Worm (Caenorhabditis elegans): ENCODE measurements around the gene qars-1.

qars-1 gene

DNA sequence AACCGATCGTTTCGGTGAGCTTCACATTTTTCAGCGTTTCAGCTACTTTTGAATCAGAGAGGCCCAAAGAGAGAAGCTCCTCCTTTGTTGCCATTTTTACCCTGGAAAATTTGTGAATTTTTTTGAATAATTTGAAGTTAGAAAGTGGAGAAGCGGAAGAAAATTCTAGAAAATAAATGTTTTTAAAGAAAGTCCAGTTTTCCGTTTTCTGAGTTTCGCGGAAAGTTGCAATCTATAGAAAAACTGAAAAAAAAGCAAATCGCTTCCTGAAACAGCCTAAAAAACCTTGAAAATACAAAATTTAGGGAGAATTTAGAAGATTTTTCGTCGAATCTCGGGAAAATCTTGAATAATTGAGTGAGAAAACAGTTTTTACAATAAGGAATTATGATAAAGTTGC, at the start of gene qars-1:
TSS of gene qars-1 (minus strand) at position 101 of the 400 bp plus-strand sequence.
- TF ChIP-seq unc-62 (GFP tag; optimal IDR thresholded peaks at IDR 0.05) = no peak

DNA sequence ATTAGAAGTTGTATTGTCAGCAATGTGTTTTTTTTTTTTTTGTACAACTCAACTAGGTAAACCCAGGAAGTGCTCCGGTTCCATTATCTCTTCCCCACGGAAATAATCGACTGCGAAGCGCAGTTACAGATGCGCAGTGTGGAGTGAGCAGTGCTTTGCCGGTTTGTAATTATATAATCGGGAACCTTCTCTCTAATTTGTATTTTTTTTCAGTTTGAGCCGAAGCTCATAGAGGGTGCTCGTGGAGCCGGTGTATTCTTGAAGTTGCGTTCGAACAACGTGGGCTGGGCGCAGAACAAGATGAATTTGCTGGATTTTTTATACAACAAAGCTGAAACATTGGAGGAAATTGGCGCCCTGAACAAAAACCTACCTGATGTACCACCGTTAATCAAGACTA, 45.0 kb upstream of the qars-1 start, which contains the start of gene Y41E3.13:
TSS of gene Y41E3.13 (plus strand) at position 301 of the 400 bp plus-strand sequence.
- TF ChIP-seq unc-62 (GFP tag; optimal IDR thresholded peaks at IDR 0.05) = no peak

DNA sequence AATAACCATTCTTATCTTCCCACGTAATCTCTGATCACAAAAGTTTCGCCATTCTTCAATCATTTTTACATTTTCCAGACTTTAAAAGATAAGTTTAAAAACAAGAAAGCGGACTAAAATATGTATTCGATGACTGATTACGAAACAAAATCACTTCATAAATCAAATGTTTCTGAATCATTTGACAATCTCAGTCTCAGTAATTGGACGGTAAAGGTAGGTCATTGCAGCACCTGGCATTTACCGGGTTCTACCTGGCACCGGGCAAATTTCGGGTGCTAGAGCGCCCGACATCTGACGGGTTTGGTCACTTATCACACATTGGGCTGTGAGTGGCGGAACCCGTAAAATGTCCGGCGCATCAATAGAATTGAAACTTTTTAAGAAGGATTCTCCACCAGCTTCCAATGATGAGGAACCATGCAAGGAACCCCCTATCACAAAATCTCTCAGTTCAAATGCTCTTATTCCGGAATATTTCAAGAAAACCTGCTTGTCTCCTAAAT, 43.2 kb upstream of the qars-1 start, which contains the start of gene Y41E3.19:
TSS of gene Y41E3.19 (plus strand) at position 51 of the 506 bp plus-strand sequence.
- no peak for TF ChIP-seq unc-62 (GFP tag; optimal IDR thresholded peaks at IDR 0.05)

DNA sequence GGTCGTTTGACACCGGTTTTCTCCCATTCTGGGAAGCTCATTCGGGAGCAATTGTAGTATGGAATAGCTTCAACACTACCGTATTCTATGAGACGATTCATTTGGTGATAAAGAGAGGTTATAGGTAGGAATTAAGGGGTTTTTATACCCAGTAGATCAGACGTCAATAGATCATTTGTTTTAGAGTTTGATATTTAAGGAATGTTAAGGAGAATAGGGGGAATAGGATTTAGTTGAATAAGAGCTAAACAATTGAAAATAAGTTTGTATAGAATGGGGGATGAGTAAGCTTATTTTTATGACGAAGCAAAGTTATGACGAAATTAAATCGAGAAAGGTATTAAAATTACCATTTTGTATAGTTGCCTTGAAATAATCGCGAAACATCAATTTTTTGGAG, 40.3 kb upstream of the qars-1 start, which contains the start of gene srt-47:
TSS of gene srt-47 (minus strand) at position 101 of the 400 bp plus-strand sequence.
- no peak for TF ChIP-seq unc-62 (GFP tag; optimal IDR thresholded peaks at IDR 0.05)

DNA sequence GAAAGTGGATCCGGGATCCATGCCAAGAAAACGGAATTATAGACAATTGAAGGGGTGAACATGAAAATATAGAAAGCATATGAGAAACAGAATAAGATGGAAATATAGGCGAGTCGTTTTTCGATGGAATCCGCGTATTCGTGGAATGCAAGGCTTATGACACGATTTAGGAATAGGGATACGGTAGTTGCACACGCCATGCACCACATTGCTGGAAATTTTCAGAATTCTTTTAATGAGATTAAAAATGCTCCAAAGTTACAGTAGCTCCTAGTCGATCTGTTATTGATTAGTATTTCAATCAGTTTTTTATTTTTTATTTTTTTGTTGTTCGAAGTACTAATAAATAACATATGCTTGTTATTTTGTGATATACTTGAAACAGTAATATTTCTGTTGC, 38.1 kb upstream of the qars-1 start:
- no peak for TF ChIP-seq unc-62 (GFP tag; optimal IDR thresholded peaks at IDR 0.05)

DNA sequence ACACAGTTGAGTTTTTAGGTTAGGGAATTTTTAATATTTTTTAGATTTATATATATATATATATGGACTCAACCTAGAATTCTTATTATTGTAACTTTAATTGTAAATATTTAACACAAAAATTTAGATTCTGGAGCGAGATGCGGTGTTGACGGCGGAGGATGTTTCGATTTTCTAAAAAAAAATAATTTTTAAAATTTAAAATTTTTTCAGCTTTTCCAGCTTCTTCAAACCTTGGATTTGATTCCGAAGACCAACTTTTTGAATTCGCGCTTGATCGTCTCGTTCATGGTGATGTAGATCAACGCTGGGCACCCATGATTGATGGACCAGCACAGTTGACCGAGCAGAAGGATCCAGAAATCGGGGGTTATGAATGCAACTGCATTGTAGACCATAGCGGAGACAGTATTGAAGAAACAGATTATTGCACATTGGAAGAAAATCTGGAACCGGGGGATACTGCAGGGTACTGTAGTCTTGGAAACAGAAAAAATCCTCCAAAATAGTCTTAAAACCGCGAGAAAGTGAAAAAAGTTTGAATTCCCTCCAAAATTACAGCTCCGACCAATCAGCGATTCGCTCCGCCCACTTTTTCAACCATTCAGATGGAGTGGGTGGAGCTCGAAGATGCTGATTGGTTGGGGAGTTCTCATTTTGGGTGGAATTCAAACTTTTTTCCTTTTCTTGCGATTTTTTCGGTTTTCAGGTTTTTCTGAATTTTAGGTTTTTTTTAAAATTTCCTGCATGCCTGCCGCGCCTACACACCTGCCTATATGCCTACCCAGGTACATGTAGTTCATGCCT, 36.5 kb upstream of the qars-1 start:
- TF ChIP-seq unc-62 (GFP tag; optimal IDR thresholded peaks at IDR 0.05) = no peak

DNA sequence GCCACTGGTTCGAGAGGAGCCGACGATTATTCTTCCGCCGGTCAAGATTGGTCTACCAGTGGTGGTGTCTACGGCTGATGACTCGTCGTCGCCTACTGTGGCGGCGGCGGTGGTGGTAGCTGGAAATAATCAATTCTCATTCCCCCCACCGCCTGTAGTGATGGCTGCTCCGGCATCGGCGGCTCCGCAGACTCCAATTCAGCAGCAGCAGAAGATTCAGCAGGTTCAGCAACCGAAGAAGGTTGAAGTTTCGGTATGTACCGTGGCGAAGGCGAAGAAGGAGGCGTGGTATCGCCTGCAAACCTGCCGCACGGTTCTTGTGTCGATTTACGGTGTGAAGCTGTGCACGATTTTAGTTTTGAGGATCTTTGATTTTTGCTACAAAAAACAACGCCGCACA, 33.2 kb upstream of the qars-1 start:
- no peak for TF ChIP-seq unc-62 (GFP tag; optimal IDR thresholded peaks at IDR 0.05)

DNA sequence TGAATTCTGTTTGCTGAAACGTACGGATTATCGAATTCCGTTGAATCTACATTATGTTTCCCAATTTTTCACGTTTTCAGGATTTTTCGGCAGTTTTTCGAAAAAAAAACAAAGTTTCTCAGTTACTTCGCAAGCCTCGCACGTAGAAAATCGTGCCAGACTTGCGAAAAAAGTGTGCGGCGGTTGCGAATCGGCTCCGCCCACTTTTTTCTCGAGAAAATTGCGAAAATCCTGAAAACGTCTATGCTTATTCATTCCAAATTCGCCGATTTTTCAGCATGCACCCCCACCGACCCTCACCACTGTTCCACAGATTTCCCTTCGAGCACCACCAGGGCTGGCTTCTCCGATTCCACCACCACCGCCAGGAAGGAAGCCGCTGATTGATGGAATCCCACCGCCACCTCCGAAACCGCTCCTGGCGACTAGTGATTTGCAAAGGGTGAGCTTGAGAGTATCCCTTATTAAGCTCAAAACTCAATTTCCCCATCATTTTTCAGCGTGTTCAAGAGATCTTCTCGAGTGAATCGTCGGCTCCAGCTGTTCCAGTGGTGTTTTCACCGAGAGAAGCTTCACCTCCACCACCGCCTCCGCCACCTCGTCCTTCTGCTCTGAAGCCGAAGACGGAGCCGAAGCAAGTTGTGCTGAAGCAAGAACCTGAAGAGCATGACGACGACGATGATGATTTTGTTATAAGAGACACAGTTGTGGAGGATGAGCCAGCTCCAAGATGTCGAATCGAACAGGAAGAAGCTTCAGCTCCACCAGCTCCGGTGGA, 29.4 kb upstream of the qars-1 start:
- no peak for TF ChIP-seq unc-62 (GFP tag; optimal IDR thresholded peaks at IDR 0.05)

DNA sequence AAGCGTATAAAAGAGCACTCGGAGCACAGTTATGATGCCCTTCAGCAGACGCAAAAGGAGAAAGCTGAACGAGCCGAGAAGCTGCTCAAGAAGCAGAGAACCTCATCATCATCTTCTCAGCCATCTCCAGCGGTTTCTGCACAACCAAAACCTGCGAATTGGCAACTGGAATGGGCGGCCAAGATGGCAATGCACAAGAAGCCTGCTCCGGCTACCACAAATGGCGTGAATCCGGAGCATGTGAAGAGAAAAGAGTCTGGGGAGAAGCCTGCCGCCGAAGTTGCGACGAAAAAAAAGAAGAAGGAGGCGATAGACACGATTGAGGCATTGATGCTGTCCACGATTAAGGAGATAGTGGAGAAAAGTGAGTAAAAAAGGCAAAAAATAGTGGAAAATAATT, 28.1 kb upstream of the qars-1 start:
- TF ChIP-seq unc-62 (GFP tag; optimal IDR thresholded peaks at IDR 0.05) = no peak

DNA sequence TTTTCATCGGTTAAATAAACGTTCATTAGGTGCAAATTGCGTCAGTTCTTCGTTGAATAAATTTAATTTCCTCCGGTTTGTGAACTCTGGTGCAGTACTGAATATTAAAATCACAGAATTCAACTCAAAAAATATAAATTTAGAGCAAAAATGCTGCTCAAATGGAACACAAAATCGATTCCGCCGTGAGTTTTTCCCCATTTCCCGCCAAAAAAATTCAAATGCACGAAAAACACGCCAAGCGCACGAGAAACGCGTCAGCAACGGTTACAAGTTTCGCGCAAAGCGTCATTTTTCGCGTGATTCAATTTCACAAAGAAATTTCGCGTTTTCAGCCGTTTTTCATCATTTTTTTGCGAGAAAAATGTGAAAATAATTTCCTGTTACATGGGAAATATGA, 26.5 kb upstream of the qars-1 start, which contains the start of gene hrpu-1:
TSS of gene hrpu-1 (plus strand) at position 140 of the 400 bp plus-strand sequence.
- TF ChIP-seq unc-62 (GFP tag; optimal IDR thresholded peaks at IDR 0.05) = no peak

DNA sequence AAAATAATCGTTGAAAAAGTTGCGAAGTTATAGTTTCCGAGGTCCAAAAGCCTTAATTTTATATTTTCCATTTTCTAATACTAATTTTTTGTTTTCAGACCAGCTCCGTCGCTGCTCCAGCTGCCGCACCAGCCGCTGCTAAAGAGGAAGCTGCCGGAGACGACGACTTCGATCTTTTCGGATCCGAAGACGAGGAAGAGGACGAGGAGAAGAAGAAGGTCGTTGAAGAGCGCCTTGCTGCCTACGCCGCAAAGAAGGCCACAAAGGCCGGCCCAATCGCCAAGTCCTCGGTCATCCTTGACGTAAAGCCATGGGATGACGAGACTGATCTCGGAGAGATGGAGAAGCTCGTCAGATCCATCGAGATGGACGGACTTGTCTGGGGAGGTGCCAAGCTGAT, 25.8 kb upstream of the qars-1 start:
- TF ChIP-seq unc-62 (GFP tag; optimal IDR thresholded peaks at IDR 0.05) = no peak

DNA sequence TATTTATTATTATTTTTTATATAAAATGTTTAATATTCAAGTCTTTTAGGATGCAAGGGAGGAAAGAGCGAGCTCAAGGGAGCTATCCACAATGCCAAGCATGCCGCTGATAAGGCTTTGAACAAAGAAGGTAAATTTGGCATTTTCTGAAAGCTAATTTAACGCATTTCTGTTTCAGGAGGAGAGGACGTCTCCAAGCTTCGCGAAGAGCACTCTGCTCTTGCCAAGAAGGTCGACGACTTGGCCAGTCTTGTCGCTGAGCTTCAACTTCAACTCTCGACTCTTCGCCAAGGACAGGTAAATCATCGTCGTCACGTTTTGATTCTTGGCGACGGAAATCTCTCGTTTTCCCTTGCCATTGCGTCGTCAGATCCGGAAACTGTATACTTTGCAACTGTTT, 24.5 kb upstream of the qars-1 start:
- no peak for TF ChIP-seq unc-62 (GFP tag; optimal IDR thresholded peaks at IDR 0.05)

DNA sequence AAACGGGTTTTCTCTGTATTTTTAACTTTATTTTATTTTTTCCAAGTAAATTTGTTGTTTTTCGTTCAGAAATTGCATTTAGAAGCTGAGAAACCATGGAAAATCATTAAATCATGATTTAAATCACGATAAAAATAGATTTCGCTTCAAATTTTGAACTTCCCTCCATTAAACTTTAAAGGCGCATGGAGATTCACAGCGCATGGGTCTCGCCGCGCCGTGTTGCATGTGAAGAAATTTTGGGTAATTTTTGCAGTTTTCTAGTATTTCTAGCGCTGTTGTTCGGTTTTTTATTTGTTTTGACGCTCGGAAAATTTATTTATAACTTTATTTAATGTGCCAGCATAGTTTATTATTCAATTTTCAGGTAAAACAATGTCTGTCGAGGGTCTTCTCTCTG, 24.0 kb upstream of the qars-1 start, which contains the start of gene eef-1B.2:
TSS of gene eef-1B.2 (plus strand) at position 358 of the 400 bp plus-strand sequence.
- no peak for TF ChIP-seq unc-62 (GFP tag; optimal IDR thresholded peaks at IDR 0.05)

DNA sequence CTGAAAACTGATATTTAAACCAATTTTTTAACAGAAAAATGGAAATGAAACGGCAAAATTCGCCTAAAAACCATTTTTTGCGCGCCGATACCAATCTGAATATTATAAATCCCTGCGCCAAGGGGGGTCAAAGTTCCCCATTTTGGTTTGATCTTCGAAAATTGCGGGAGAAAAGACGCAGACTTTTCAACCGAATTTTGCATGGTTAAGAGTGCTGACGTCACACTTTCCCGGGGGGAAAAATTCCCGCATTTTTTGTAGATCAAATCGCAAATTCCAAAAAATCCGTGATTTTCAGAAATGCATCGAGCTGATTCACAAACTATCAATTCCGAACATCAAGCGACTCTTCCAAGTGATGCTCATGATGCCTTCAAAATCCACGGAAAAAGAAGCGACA, 16.6 kb upstream of the qars-1 start:
- TF ChIP-seq unc-62 (GFP tag; optimal IDR thresholded peaks at IDR 0.05) = no peak

DNA sequence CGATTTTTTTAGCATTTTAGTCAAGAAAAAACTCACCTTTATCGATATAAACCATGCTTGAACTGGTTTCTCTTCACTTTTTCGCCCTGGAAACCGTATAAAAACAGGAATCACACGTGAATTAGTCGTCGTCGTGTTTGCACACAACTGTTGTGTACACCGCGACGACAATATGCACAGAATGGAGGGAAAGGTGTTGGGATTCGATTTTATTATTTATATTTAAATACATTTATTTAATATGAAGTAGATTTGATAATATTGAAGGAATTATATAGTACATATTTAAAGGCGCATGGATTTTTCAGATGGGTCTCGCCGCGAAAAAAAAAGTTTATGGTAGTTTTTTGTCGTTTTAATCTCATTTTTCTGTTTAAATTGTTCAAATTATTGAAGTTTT, 15.9 kb upstream of the qars-1 start, which contains the start of gene Y41E3.8:
TSS of gene Y41E3.8 (minus strand) at position 88 of the 400 bp plus-strand sequence.
- TF ChIP-seq unc-62 (GFP tag; optimal IDR thresholded peaks at IDR 0.05) = no peak

DNA sequence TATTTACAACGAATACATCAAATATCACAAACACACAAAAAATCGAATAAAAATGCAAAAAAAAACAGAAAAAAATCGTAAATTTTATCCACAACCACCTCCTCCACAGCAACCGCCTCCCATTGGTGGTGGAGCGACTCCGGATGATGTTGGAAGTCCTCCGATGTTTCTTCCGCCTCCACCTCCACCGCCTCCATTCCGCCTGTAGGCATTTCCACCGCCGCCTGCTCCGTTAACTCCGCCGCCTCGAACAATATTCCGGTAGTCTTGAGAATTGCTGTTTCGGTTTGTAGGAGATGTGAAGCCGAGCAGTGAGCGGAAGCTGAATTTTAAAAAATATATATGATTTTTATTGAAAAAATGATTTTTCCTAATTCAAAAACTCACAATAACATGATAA, 15.4 kb upstream of the qars-1 start:
- no peak for TF ChIP-seq unc-62 (GFP tag; optimal IDR thresholded peaks at IDR 0.05)

All from whole organism, dauer.